Fruit fly (Drosophila melanogaster) S2 (cell line): ENCODE data around the gene CG5934.
A peak's percentile ranks its signal among the peaks of the same experiment; 100 is the strongest.

Experiments
- CG8478 ChIP-seq: fragments of >200 bp; optimal IDR thresholded peaks from 2 replicates; lab custom pipeline; 2018
- CTCF ChIP-seq, 2 experiments: fragments of >200 bp; optimal IDR thresholded peaks; 2 replicates each; lab custom pipeline; 2018

Gene CG5934

dm6 chr3R:27247892-27248291, 25.6 kb upstream of the CG5934 start, which contains the start of gene CG5984:
CG5984 (minus strand) TSS chr3R:27247992.
- TF ChIP-seq CTCF (optimal IDR thresholded peaks at IDR 0.05; lab: Kevin White, UChicago) (no peak), CG8478 (lab: Kevin White, UChicago) (no peak)

dm6 chr3R:27250907-27251306, 22.6 kb upstream of the CG5934 start, which contains the start of the genes TTLL6B and TfIIA-L:
TTLL6B (minus strand) TSS chr3R:27251007.
TfIIA-L (plus strand) TSS chr3R:27251112.
- TF ChIP-seq CTCF (optimal IDR thresholded peaks at IDR 0.05; lab: Kevin White, UChicago) = no peak
- TF ChIP-seq CG8478 (lab: Kevin White, UChicago) = no peak

- TF ChIP-seq CG8478 (lab: Kevin White, UChicago) = no peak
- no peak for TF ChIP-seq CTCF (optimal IDR thresholded peaks at IDR 0.05; lab: Kevin White, UChicago)
Measured at dm6 chr3R:27253136-27253920, 20.2 kb upstream of the CG5934 start, which contains the start of gene pll. pll (minus strand) TSS chr3R:27253182.

- no peak for TF ChIP-seq CTCF (optimal IDR thresholded peaks at IDR 0.05; lab: Kevin White, UChicago)
- TF ChIP-seq CG8478 (lab: Kevin White, UChicago) = no peak
Measured at dm6 chr3R:27253921-27254376, 19.6 kb upstream of the CG5934 start.

dm6 chr3R:27263434-27264215, 9.9 kb upstream of the CG5934 start, which contains the start of gene woc:
woc (minus strand) TSS chr3R:27264055.
- TF ChIP-seq CTCF (optimal IDR thresholded peaks at IDR 0.05; lab: Kevin White, UChicago) = peak; percentile 24 to 33
- TF ChIP-seq CG8478 (lab: Kevin White, UChicago) = no peak

dm6 chr3R:27265330-27265729, 8.2 kb upstream of the CG5934 start, which contains the start of the genes CG14262 and CG14260:
CG14262 (minus strand) TSS chr3R:27265430.
CG14260 (plus strand) TSS chr3R:27265457.
- no peak for TF ChIP-seq CG8478 (lab: Kevin White, UChicago)
- TF ChIP-seq CTCF (optimal IDR thresholded peaks at IDR 0.05; lab: Kevin White, UChicago) = no peak

- TF ChIP-seq CTCF (optimal IDR thresholded peaks at IDR 0.05; lab: Kevin White, UChicago) = no peak
- TF ChIP-seq CG8478 (lab: Kevin White, UChicago) = no peak
Measured at dm6 chr3R:27270379-27271266, 2.9 kb upstream of the CG5934 start.

- no peak for TF ChIP-seq CTCF (optimal IDR thresholded peaks at IDR 0.05; lab: Kevin White, UChicago)
- TF ChIP-seq CG8478 (lab: Kevin White, UChicago) = no peak
Measured at dm6 chr3R:27272233-27272632, 1.3 kb upstream of the CG5934 start.

dm6 chr3R:27274533-27275447, 1.3 kb downstream of the CG5934 start, which contains the start of gene CG5938:
CG5938 (plus strand) TSS chr3R:27274794.
- TF ChIP-seq CTCF (optimal IDR thresholded peaks at IDR 0.05; lab: Kevin White, UChicago) (no peak), CG8478 (lab: Kevin White, UChicago) (no peak)

- TF ChIP-seq CTCF (optimal IDR thresholded peaks at IDR 0.05; lab: Kevin White, UChicago) (no peak), CG8478 (lab: Kevin White, UChicago) (no peak)
Measured at dm6 chr3R:27279478-27279877, 6.0 kb downstream of the CG5934 start.

dm6 chr3R:27281022-27281810, 7.7 kb downstream of the CG5934 start:
- no peak for TF ChIP-seq CG8478 (lab: Kevin White, UChicago)
- peak; percentile 3 to 15 for TF ChIP-seq CTCF (optimal IDR thresholded peaks at IDR 0.05; lab: Kevin White, UChicago)

dm6 chr3R:27281811-27282131, 8.3 kb downstream of the CG5934 start:
- TF ChIP-seq CG8478 (lab: Kevin White, UChicago) (no peak), CTCF (optimal IDR thresholded peaks at IDR 0.05; lab: Kevin White, UChicago) (peak in 1 of 2 experiments; percentile 16)
